Worm (Caenorhabditis elegans) whole organism, late embryonic: ENCODE measurements around the gene elt-3.

Source experiments
- C08G9.2 ChIP-seq: sonication (generic microtip); optimal IDR thresholded peaks from 2 replicates; lab custom pipeline; 2016; ENCODE audit warnings: mild to moderate bottlenecking, missing genetic modification characterization, moderate library complexity, missing compliant biosample characterization
- C38D4.7 ChIP-seq: fragments of 200-800 bp; sonication (Bioruptor generic); optimal IDR thresholded peaks from 2 replicates; lab custom pipeline; 2018; ENCODE audit warnings: mild to moderate bottlenecking, missing genetic modification characterization, moderate library complexity, missing compliant biosample characterization
- K02D7.2 ChIP-seq: sonication (generic microtip); optimal IDR thresholded peaks from 2 replicates; lab custom pipeline; 2017; ENCODE audit warnings: mild to moderate bottlenecking, missing genetic modification characterization, missing compliant biosample characterization
- K09A11.1 ChIP-seq: sonication (generic microtip); optimal IDR thresholded peaks from 2 replicates; lab custom pipeline; 2017; ENCODE audit warnings: antibody characterized with exemption, mild to moderate bottlenecking, missing genetic modification characterization, missing compliant biosample characterization; ENCODE audit not compliant: insufficient read depth
- ahr-1 ChIP-seq: sonication (generic microtip); optimal IDR thresholded peaks from 2 replicates; lab custom pipeline; 2016; ENCODE audit warnings: missing genetic modification characterization, missing compliant biosample characterization
- ceh-14 ChIP-seq: sonication (generic microtip); optimal IDR thresholded peaks from 2 replicates; lab custom pipeline; 2016; ENCODE audit warnings: missing genotype, missing genetic modification characterization, missing compliant biosample characterization
- ceh-19 ChIP-seq: fragments of 200-800 bp; sonication (Bioruptor generic); optimal IDR thresholded peaks from 2 replicates; lab custom pipeline; 2018; ENCODE audit warnings: mild to moderate bottlenecking, missing genetic modification characterization, missing compliant biosample characterization
- ceh-2 ChIP-seq: sonication (generic microtip); optimal IDR thresholded peaks from 2 replicates; lab custom pipeline; 2016; ENCODE audit warnings: missing genotype, missing genetic modification characterization, missing compliant biosample characterization
- ceh-34 ChIP-seq: sonication (generic microtip); optimal IDR thresholded peaks from 2 replicates; lab custom pipeline; 2016; ENCODE audit warnings: mild to moderate bottlenecking, missing genetic modification characterization, missing compliant biosample characterization
- ceh-45 ChIP-seq: fragments of 200-800 bp; sonication (Bioruptor generic); IDR thresholded peaks from 2 replicates; pipeline ENCODE4 v1.3.6; 2022; ENCODE audit warnings: missing genetic modification reagents, missing genetic modification characterization, missing compliant biosample characterization
- ceh-48 ChIP-seq: sonication (generic microtip); optimal IDR thresholded peaks from 2 replicates; lab custom pipeline; 2016; ENCODE audit warnings: missing genetic modification characterization, inconsistent platforms, missing compliant biosample characterization
- ceh-9 ChIP-seq: sonication (generic microtip); optimal IDR thresholded peaks from 2 replicates; lab custom pipeline; 2016; ENCODE audit warnings: mild to moderate bottlenecking, missing genetic modification characterization, inconsistent platforms, missing compliant biosample characterization
- dve-1 ChIP-seq: sonication (generic microtip); optimal IDR thresholded peaks from 2 replicates; lab custom pipeline; 2017; ENCODE audit warnings: antibody characterized with exemption, mild to moderate bottlenecking, missing genetic modification characterization, missing compliant biosample characterization
- elt-2 ChIP-seq: sonication (generic microtip); optimal IDR thresholded peaks from 2 replicates; lab custom pipeline; 2016; ENCODE audit warnings: missing genetic modification reagents, missing genetic modification characterization, missing compliant biosample characterization
- ets-4 ChIP-seq: sonication (generic microtip); optimal IDR thresholded peaks from 2 replicates; lab custom pipeline; 2016; ENCODE audit warnings: missing genetic modification characterization, missing compliant biosample characterization
- eyg-1 ChIP-seq: sonication (generic microtip); optimal IDR thresholded peaks from 2 replicates; lab custom pipeline; 2016; ENCODE audit warnings: missing genotype, missing genetic modification characterization, missing compliant biosample characterization
- fax-1 ChIP-seq: sonication (generic microtip); optimal IDR thresholded peaks from 2 replicates; lab custom pipeline; 2016; ENCODE audit warnings: missing genotype, missing genetic modification characterization, missing compliant biosample characterization
- fkh-10 ChIP-seq: fragments of 150-350 bp; optimal IDR thresholded peaks from 2 replicates; lab custom pipeline; 2014; ENCODE audit warnings: missing biosample characterization, missing genetic modification reagents, missing genetic modification characterization
- gmeb-2 ChIP-seq: sonication (generic microtip); optimal IDR thresholded peaks from 2 replicates; lab custom pipeline; 2016; ENCODE audit warnings: missing genetic modification characterization, inconsistent platforms, missing compliant biosample characterization
- hlh-15 ChIP-seq: sonication (generic microtip); optimal IDR thresholded peaks from 2 replicates; lab custom pipeline; 2016; ENCODE audit warnings: missing genetic modification characterization, missing compliant biosample characterization
- hlh-8 ChIP-seq: sonication (generic microtip); optimal IDR thresholded peaks from 2 replicates; lab custom pipeline; 2016; ENCODE audit warnings: missing genotype, missing genetic modification characterization, missing compliant biosample characterization
- lim-6 ChIP-seq: sonication (generic microtip); optimal IDR thresholded peaks from 2 replicates; lab custom pipeline; 2016; ENCODE audit warnings: missing genetic modification characterization, missing compliant biosample characterization
- lin-11 ChIP-seq: fragments of 200-800 bp; sonication (Bioruptor generic); optimal IDR thresholded peaks from 2 replicates; lab custom pipeline; 2018; ENCODE audit warnings: mild to moderate bottlenecking, missing genetic modification characterization, missing compliant biosample characterization
- mec-3 ChIP-seq: sonication (generic microtip); optimal IDR thresholded peaks from 2 replicates; lab custom pipeline; 2016; ENCODE audit warnings: borderline replicate concordance, missing genetic modification characterization, missing compliant biosample characterization
- nhr-11 ChIP-seq: fragments of 150-350 bp; optimal IDR thresholded peaks from 2 replicates; lab custom pipeline; 2014; ENCODE audit warnings: missing biosample characterization, missing genetic modification characterization
- nhr-232 ChIP-seq: sonication (generic microtip); optimal IDR thresholded peaks from 2 replicates; lab custom pipeline; 2016; ENCODE audit warnings: missing genetic modification characterization, missing compliant biosample characterization
- npax-4 ChIP-seq: sonication (generic microtip); optimal IDR thresholded peaks from 2 replicates; lab custom pipeline; 2016; ENCODE audit warnings: missing genetic modification characterization, missing compliant biosample characterization
- odd-2 ChIP-seq: sonication (generic microtip); optimal IDR thresholded peaks from 2 replicates; lab custom pipeline; 2017; ENCODE audit warnings: antibody characterized with exemption, mild to moderate bottlenecking, missing genetic modification characterization, missing compliant biosample characterization
- pax-1 ChIP-seq: fragments of 150-350 bp; optimal IDR thresholded peaks from 2 replicates; lab custom pipeline; 2014; ENCODE audit warnings: missing biosample characterization, missing genetic modification characterization
- pha-2 ChIP-seq: sonication (generic microtip); optimal IDR thresholded peaks from 2 replicates; lab custom pipeline; 2017; ENCODE audit warnings: mild to moderate bottlenecking, missing genetic modification characterization, missing compliant biosample characterization
- pros-1 ChIP-seq: fragments of 150-350 bp; optimal IDR thresholded peaks from 2 replicates; lab custom pipeline; 2014; ENCODE audit warnings: missing biosample characterization, missing genetic modification reagents, missing genetic modification characterization
- ref-2 ChIP-seq: sonication (generic microtip); optimal IDR thresholded peaks from 2 replicates; lab custom pipeline; 2016; ENCODE audit warnings: missing genetic modification characterization, missing compliant biosample characterization
- syd-9 ChIP-seq: sonication (generic microtip); optimal IDR thresholded peaks from 2 replicates; lab custom pipeline; 2016; ENCODE audit warnings: mild to moderate bottlenecking, missing genetic modification characterization, moderate library complexity, missing compliant biosample characterization
- tbx-2 ChIP-seq: sonication (generic microtip); optimal IDR thresholded peaks from 2 replicates; lab custom pipeline; 2016; ENCODE audit warnings: missing genetic modification characterization, missing compliant biosample characterization
- tbx-7 ChIP-seq: sonication (generic microtip); optimal IDR thresholded peaks from 2 replicates; lab custom pipeline; 2016; ENCODE audit warnings: missing genotype, missing genetic modification characterization, missing compliant biosample characterization
- ttx-3 ChIP-seq: sonication (generic microtip); optimal IDR thresholded peaks from 2 replicates; lab custom pipeline; 2016; ENCODE audit warnings: missing genetic modification reagents, missing genetic modification characterization, missing compliant biosample characterization
- unc-42 ChIP-seq: sonication (generic microtip); optimal IDR thresholded peaks from 2 replicates; lab custom pipeline; 2016; ENCODE audit warnings: missing genotype, missing genetic modification characterization, missing compliant biosample characterization
- unc-86 ChIP-seq: sonication (generic microtip); optimal IDR thresholded peaks from 2 replicates; lab custom pipeline; 2016; ENCODE audit warnings: missing genetic modification characterization, missing compliant biosample characterization
- zip-5 ChIP-seq: sonication (generic microtip); optimal IDR thresholded peaks from 2 replicates; lab custom pipeline; 2016; ENCODE audit warnings: missing genetic modification characterization, missing compliant biosample characterization

Gene elt-3

DNA sequence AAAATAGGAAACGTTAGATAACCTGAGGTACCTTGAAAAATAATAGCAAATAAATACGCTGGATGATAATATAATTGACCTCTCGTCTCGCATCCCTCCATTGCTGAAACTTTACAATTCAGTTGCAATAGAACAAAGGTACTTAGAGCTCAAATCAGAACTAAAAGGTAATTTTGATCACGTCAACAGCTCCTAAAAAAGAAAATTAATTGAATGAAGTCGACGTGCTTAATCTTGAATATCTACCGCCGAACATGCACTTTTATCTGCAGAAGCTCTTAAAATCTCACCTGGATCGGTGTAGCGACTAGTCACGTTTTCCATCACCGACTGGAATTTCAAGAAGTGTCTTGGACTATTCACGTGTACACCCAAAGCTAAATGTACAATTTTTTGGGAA, 31.3 kb upstream of the elt-3 start, which contains the start of gene sra-39:
Gene sra-39, minus strand, starts transcription at position 101 of the 400 bp plus-strand sequence.
- TF ChIP-seq tbx-2 (tag; lab: Kevin White, UChicago) (no peak), ceh-19 (GFP tag; lab: Kevin White, UChicago) (no peak), unc-86 (tag; lab: Kevin White, UChicago) (no peak), ahr-1 (no peak), gmeb-2 (tag; lab: Kevin White, UChicago) (no peak), zip-5 (no peak), K02D7.2 (no peak), eyg-1 (tag; lab: Kevin White, UChicago) (no peak), nhr-11 (tag; lab: Kevin White, UChicago) (no peak), C38D4.7 (no peak), K09A11.1 (tag; lab: Kevin White, UChicago) (no peak), ceh-9 (tag; lab: Kevin White, UChicago) (no peak), fkh-10 (GFP tag; lab: Kevin White, UChicago) (no peak), hlh-8 (tag; lab: Kevin White, UChicago) (no peak), ets-4 (tag; lab: Kevin White, UChicago) (no peak), pax-1 (tag; lab: Kevin White, UChicago) (no peak), pros-1 (tag; lab: Kevin White, UChicago) (no peak), npax-4 (tag; lab: Kevin White, UChicago) (no peak), ref-2 (no peak), syd-9 (tag; lab: Kevin White, UChicago) (no peak)
- TF ChIP-seq, all 69 proteins: peak for 0

DNA sequence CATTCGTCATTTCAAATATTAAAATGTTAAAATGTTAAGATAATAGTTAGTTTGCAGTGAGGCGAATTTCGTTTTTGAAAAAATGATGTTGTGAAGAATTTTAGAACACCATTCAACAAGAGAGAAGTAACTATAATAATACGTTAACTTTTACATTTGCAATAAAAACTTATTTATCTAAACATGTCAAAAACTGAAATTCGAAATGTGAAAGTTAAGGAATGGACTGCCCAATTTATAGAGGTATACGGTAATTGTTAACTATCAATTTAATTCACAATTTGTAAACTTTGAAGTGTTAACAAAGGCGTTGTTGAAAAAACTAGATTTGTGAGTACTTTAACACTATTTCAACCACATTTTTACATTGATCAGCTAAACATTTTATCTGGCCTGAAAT, 30.9 kb upstream of the elt-3 start:
- TF ChIP-seq hlh-15, result no peak
- TF ChIP-seq ceh-48 (tag; lab: Kevin White, UChicago), result no peak
- TF ChIP-seq tbx-2 (tag; lab: Kevin White, UChicago), result no peak
- no peak for TF ChIP-seq ceh-14
- TF ChIP-seq lim-6 (tag; lab: Kevin White, UChicago), result no peak
- TF ChIP-seq unc-42 (tag; lab: Kevin White, UChicago), result no peak
- no peak for TF ChIP-seq ref-2
- no peak for TF ChIP-seq ceh-45 (GFP tag; lab: Robert Waterston, UW)
- TF ChIP-seq C08G9.2 (tag; lab: Kevin White, UChicago), result no peak
- TF ChIP-seq fax-1 (tag; lab: Kevin White, UChicago), result no peak
- no peak for TF ChIP-seq dve-1
- no peak for TF ChIP-seq npax-4 (tag; lab: Kevin White, UChicago)
- no peak for TF ChIP-seq ceh-34 (tag; lab: Kevin White, UChicago)
- TF ChIP-seq gmeb-2 (tag; lab: Kevin White, UChicago), result no peak
- TF ChIP-seq odd-2 (tag; lab: Kevin White, UChicago), result no peak
- TF ChIP-seq tbx-7, result no peak
- no peak for TF ChIP-seq ceh-9 (tag; lab: Kevin White, UChicago)
- no peak for TF ChIP-seq pha-2 (tag; lab: Kevin White, UChicago)

DNA sequence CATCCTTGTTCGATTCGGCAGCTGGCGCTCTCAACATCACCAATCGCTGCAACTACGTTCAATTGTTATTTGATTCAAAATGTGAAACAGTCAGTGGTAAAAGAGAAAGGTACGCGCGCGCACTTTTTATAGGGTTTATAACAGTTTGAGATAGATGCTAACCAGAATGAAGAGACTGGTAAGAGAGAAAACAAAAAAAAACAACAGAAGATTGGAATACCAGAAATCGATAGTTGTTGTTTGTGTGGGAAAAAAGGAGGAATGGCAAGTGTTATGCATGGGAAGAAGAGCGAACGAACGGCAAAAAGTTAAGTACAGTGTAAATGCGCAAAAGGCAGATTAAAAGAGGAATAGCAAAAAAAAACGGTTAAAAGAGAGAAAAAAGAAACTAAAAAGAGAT, 24.8 kb upstream of the elt-3 start, which contains the start of gene Y26E6A.3:
Gene Y26E6A.3, minus strand, starts transcription at position 101 of the 400 bp plus-strand sequence.
- TF ChIP-seq pros-1 (tag; lab: Kevin White, UChicago), result no peak
- TF ChIP-seq lin-11 (tag; lab: Kevin White, UChicago), result no peak
- no peak for TF ChIP-seq elt-2 (tag; lab: Kevin White, UChicago)
- TF ChIP-seq ttx-3, result no peak
- TF ChIP-seq ceh-2, result no peak
- TF ChIP-seq K09A11.1 (tag; lab: Kevin White, UChicago), result no peak
- no peak for TF ChIP-seq nhr-232 (tag; lab: Kevin White, UChicago)
- no peak for TF ChIP-seq mec-3 (tag; lab: Kevin White, UChicago)
- no peak for TF ChIP-seq hlh-15
